Worm (Caenorhabditis elegans) whole organism, L1 larva: Measurements from ENCODE around the gene pfd-4.

Experiments used
- nhr-11 ChIP-seq: fragments of 150-350 bp; optimal IDR thresholded peaks from 2 replicates; lab custom pipeline; 2014; ENCODE audit warnings: missing biosample characterization, missing genetic modification characterization
- skn-1 ChIP-seq: fragments of 150-350 bp; optimal IDR thresholded peaks from 2 replicates; lab custom pipeline; 2014; ENCODE audit warnings: missing biosample characterization, missing genetic modification characterization
- unc-130 ChIP-seq: fragments of 150-350 bp; optimal IDR thresholded peaks from 2 replicates; lab custom pipeline; 2017; ENCODE audit warnings: missing biosample characterization, missing genetic modification characterization, inconsistent platforms
- zag-1 ChIP-seq: fragments of 150-350 bp; optimal IDR thresholded peaks from 2 replicates; lab custom pipeline; 2014; ENCODE audit warnings: missing biosample characterization, missing genetic modification characterization

- TF ChIP-seq zag-1 (tag; lab: Kevin White, UChicago): no peak
- peak; percentile 41 for TF ChIP-seq skn-1 (tag; lab: Kevin White, UChicago)
- TF ChIP-seq nhr-11 (tag; lab: Kevin White, UChicago): no peak
- no peak for TF ChIP-seq unc-130 (tag; lab: Kevin White, UChicago)
Observed at ce11 chrIV:11310624-11311023, 4.4 kb upstream of the pfd-4 start, which contains the start of gene znf-207.
